Worm (Caenorhabditis elegans): Measurements from ENCODE around the gene dmsr-11.
A peak's percentile ranks its signal among the peaks of the same experiment; 100 is the strongest.

The dmsr-11 gene

DNA sequence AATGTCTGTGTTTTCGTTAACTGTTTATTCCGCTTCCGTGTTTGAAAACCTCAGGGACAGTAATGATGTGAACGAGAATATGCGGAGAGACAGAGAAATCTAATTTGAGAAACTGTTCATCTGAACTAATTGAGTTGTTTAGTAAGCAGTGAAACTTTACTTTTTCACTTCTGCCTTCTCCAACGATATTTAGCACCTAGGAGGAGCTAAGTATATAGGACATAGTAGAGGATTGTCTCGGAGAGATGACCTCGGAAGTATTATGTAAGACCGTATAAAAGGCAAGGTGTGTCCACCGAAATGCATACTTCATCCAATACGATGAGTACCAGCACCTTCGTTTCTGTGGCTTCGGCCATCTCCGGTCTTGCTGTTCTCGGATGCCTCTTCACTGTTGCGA lies 25.5 kb upstream of the dmsr-11 start, which contains the start of gene col-141:
Gene col-141, plus strand, starts transcription at position 301 of the 400 bp plus-strand sequence.
- no peak for TF ChIP-seq nhr-23 (tag; optimal IDR thresholded peaks at IDR 0.05)
- no peak for TF ChIP-seq skn-1 (tag; optimal IDR thresholded peaks at IDR 0.05)
- no peak for TF ChIP-seq egl-27 (tag; optimal IDR thresholded peaks at IDR 0.05)
- TF ChIP-seq nhr-129 (tag; optimal IDR thresholded peaks at IDR 0.05) = no peak
- TF ChIP-seq nhr-77 (tag; optimal IDR thresholded peaks at IDR 0.05) = no peak
- TF ChIP-seq mbf-1 (tag; optimal IDR thresholded peaks at IDR 0.05) = no peak
- no peak for TF ChIP-seq alr-1 (tag; optimal IDR thresholded peaks at IDR 0.05)
- no peak for TF ChIP-seq R02D3.7 (tag; optimal IDR thresholded peaks at IDR 0.05)
- TF ChIP-seq mdl-1 (tag; optimal IDR thresholded peaks at IDR 0.05) = no peak
- TF ChIP-seq lin-11 (tag; optimal IDR thresholded peaks at IDR 0.05) = no peak
- TF ChIP-seq C34F6.9 (tag; optimal IDR thresholded peaks at IDR 0.05) = no peak
- no peak for TF ChIP-seq ZK546.5 (tag; optimal IDR thresholded peaks at IDR 0.05)
- no peak for TF ChIP-seq F13H6.1 (tag; optimal IDR thresholded peaks at IDR 0.05)
- TF ChIP-seq fos-1 (tag; optimal IDR thresholded peaks at IDR 0.05) = no peak
- no peak for TF ChIP-seq gmeb-1 (tag; optimal IDR thresholded peaks at IDR 0.05)
- TF ChIP-seq elt-3 (tag; optimal IDR thresholded peaks at IDR 0.05) = no peak
- TF ChIP-seq ceh-82 (tag; optimal IDR thresholded peaks at IDR 0.05) = no peak
- TF ChIP-seq peb-1 (tag; optimal IDR thresholded peaks at IDR 0.05) = no peak
- TF ChIP-seq blmp-1 (tag; optimal IDR thresholded peaks at IDR 0.05; ENCODE audit: insufficient read depth) = no peak
- no peak for TF ChIP-seq lsy-2 (tag; optimal IDR thresholded peaks at IDR 0.05)

DNA sequence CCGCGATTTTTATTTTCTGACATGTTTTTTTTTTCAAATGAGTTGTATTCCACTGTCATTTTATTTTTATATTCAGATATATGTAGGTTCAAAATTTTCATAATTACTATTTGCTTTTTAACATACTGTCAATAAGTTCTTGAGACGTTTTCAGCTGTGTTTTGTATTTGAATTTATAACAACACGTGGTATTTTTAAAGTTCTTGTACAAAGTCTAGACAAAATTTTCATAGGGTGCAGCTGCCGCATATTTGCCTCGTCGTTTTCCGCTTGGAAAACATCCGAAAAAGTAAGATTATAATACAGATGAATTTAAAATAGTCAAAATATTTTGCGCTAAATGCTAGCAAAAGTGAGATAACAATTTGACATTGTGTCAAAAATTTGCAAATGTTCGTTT lies 24.9 kb upstream of the dmsr-11 start, which contains the start of gene dmsr-15:
Gene dmsr-15, minus strand, starts transcription at position 101 of the 400 bp plus-strand sequence.
- TF ChIP-seq gmeb-1 (tag; optimal IDR thresholded peaks at IDR 0.05) = no peak
- TF ChIP-seq aly-2 (tag; optimal IDR thresholded peaks at IDR 0.05) = no peak
- TF ChIP-seq mbf-1 (tag; optimal IDR thresholded peaks at IDR 0.05) = no peak
- no peak for TF ChIP-seq lin-39 (tag; optimal IDR thresholded peaks at IDR 0.05)
- TF ChIP-seq ZK546.5 (tag; optimal IDR thresholded peaks at IDR 0.05) = no peak
- no peak for TF ChIP-seq unc-39 (tag; optimal IDR thresholded peaks at IDR 0.05)
- no peak for TF ChIP-seq unc-55 (GFP tag; optimal IDR thresholded peaks at IDR 0.05)
- no peak for TF ChIP-seq ama-1 (optimal IDR thresholded peaks at IDR 0.05)
- no peak for TF ChIP-seq crh-2 (tag; optimal IDR thresholded peaks at IDR 0.05)

ce11 chrV:6823432-6823831 lies 19.5 kb upstream of the dmsr-11 start:
- TF ChIP-seq blmp-1 (tag; optimal IDR thresholded peaks at IDR 0.05; ENCODE audit: insufficient read depth) (no peak), mbf-1 (tag; optimal IDR thresholded peaks at IDR 0.05) (no peak), elt-3 (tag; optimal IDR thresholded peaks at IDR 0.05) (no peak), Y55F3AM.14 (GFP tag; optimal IDR thresholded peaks at IDR 0.05) (no peak), sma-9 (GFP tag; optimal IDR thresholded peaks at IDR 0.05) (peak; percentile 68), sma-9 (tag; optimal IDR thresholded peaks at IDR 0.05) (no peak), lin-11 (tag; optimal IDR thresholded peaks at IDR 0.05) (no peak), fos-1 (tag; optimal IDR thresholded peaks at IDR 0.05) (peak; percentile 97), crh-2 (tag; optimal IDR thresholded peaks at IDR 0.05) (peak; percentile 47)

- no peak for TF ChIP-seq mbf-1 (tag; optimal IDR thresholded peaks at IDR 0.05)
- TF ChIP-seq egl-27 (tag; optimal IDR thresholded peaks at IDR 0.05) = no peak
- no peak for TF ChIP-seq ama-1 (optimal IDR thresholded peaks at IDR 0.05)
- TF ChIP-seq nhr-25 (tag; optimal IDR thresholded peaks at IDR 0.05) = no peak
- TF ChIP-seq lin-39 (tag; optimal IDR thresholded peaks at IDR 0.05) = no peak
- TF ChIP-seq sma-9 (GFP tag; optimal IDR thresholded peaks at IDR 0.05) = no peak
- TF ChIP-seq sma-9 (tag; optimal IDR thresholded peaks at IDR 0.05) = no peak
- no peak for TF ChIP-seq snpc-4 (tag; optimal IDR thresholded peaks at IDR 0.05)
- no peak for TF ChIP-seq nhr-237 (tag; optimal IDR thresholded peaks at IDR 0.05)
- no peak for TF ChIP-seq ztf-4 (tag; optimal IDR thresholded peaks at IDR 0.05)
- no peak for TF ChIP-seq skn-1 (tag; optimal IDR thresholded peaks at IDR 0.05)
- no peak for TF ChIP-seq fos-1 (tag; optimal IDR thresholded peaks at IDR 0.05)
- TF ChIP-seq unc-55 (GFP tag; optimal IDR thresholded peaks at IDR 0.05) = no peak
- TF ChIP-seq unc-62 (GFP tag; optimal IDR thresholded peaks at IDR 0.05) = no peak
Observed at ce11 chrV:6821509-6821908, 17.6 kb upstream of the dmsr-11 start, which contains the start of gene T15B7.8. TSS of gene T15B7.8 (plus strand) at chrV:6821809.

ce11 chrV:6819812-6820211 lies 15.9 kb upstream of the dmsr-11 start, which contains the start of gene dmsr-13:
TSS of gene dmsr-13 (minus strand) at chrV:6819912.
- TF ChIP-seq nhr-237 (tag; optimal IDR thresholded peaks at IDR 0.05) (no peak), ztf-11 (tag; optimal IDR thresholded peaks at IDR 0.05) (no peak), fos-1 (tag; optimal IDR thresholded peaks at IDR 0.05) (no peak)
